Fruit fly (Drosophila melanogaster) whole organism, embryonic: Measurements from ENCODE around the gene CG8560.

ENCODE experiments used
- B-H2 ChIP-seq: fragments of 200-800 bp; sonication (Bioruptor generic); optimal IDR thresholded peaks from 2 replicates; lab custom pipeline; 2018; ENCODE audit warnings: missing biosample characterization, mild to moderate bottlenecking, missing genetic modification characterization
- Bgb ChIP-seq: fragments of 200-800 bp; sonication (Bioruptor generic); IDR thresholded peaks from 2 replicates; pipeline ENCODE4 v1.3.6; 2022; ENCODE audit warnings: missing biosample characterization, missing genetic modification characterization; ENCODE audit not compliant: partially characterized antibody
- C15 ChIP-seq: fragments of 200-800 bp; sonication (Bioruptor generic); IDR thresholded peaks from 3 replicates; pipeline ENCODE4 v1.3.6; 2022; ENCODE audit warnings: missing biosample characterization, missing genetic modification characterization
- CG10321 ChIP-seq: fragments of 200-800 bp; sonication (Bioruptor generic); IDR thresholded peaks from 2 replicates; pipeline ENCODE4 v1.3.6; 2022; ENCODE audit warnings: missing biosample characterization, missing genetic modification characterization
- CG11085 ChIP-seq: fragments of 200-800 bp; sonication (Bioruptor generic); IDR thresholded peaks from 2 replicates; pipeline ENCODE4 v1.3.6; 2022; ENCODE audit warnings: missing biosample characterization, missing genetic modification characterization
- CG11723 ChIP-seq: fragments of 200-800 bp; sonication (Bioruptor generic); optimal IDR thresholded peaks from 2 replicates; lab custom pipeline; 2017; ENCODE audit warnings: missing biosample characterization, mild to moderate bottlenecking, missing genetic modification characterization
- CG12769 ChIP-seq: fragments of 200-800 bp; sonication (Bioruptor generic); optimal IDR thresholded peaks from 2 replicates; lab custom pipeline; 2019; ENCODE audit warnings: missing biosample characterization, mild to moderate bottlenecking, missing genetic modification characterization, moderate library complexity
- CG13296 ChIP-seq: fragments of 200-800 bp; sonication (Bioruptor generic); optimal IDR thresholded peaks from 3 replicates; lab custom pipeline; 2018; ENCODE audit warnings: missing biosample characterization, mild to moderate bottlenecking, missing genetic modification characterization
- CG17328 ChIP-seq: fragments of 200-800 bp; sonication (Bioruptor generic); IDR thresholded peaks from 2 replicates; pipeline ENCODE4 v1.3.6; 2022; ENCODE audit warnings: missing biosample characterization, missing genetic modification characterization
- CG18619 ChIP-seq: fragments of 200-800 bp; sonication (Bioruptor generic); optimal IDR thresholded peaks from 3 replicates; lab custom pipeline; 2017; ENCODE audit warnings: missing biosample characterization, mild to moderate bottlenecking, missing genetic modification characterization
- CG3065 ChIP-seq: fragments of 200-800 bp; sonication (Bioruptor generic); optimal IDR thresholded peaks from 2 replicates; lab custom pipeline; 2016; ENCODE audit warnings: missing biosample characterization, missing genetic modification characterization
- CG32772 ChIP-seq: fragments of 200-800 bp; sonication (Bioruptor generic); IDR thresholded peaks from 2 replicates; pipeline ENCODE4 v1.3.6; 2022; ENCODE audit warnings: missing biosample characterization, missing genetic modification characterization
- CG6854 ChIP-seq: fragments of 200-800 bp; sonication (Bioruptor generic); optimal IDR thresholded peaks from 3 replicates; lab custom pipeline; 2017; ENCODE audit warnings: missing biosample characterization, mild to moderate bottlenecking, missing genetic modification characterization
- CG7556 ChIP-seq: fragments of 200-800 bp; sonication (Bioruptor generic); optimal IDR thresholded peaks from 2 replicates; lab custom pipeline; 2017; ENCODE audit warnings: missing biosample characterization, mild to moderate bottlenecking, missing genetic modification characterization
- CG7928 ChIP-seq: fragments of 200-800 bp; sonication (Bioruptor generic); optimal IDR thresholded peaks from 2 replicates; lab custom pipeline; 2017; ENCODE audit warnings: missing biosample characterization, mild to moderate bottlenecking, missing genetic modification characterization
- CG7987 ChIP-seq: fragments of 200-800 bp; sonication (Bioruptor generic); optimal IDR thresholded peaks from 2 replicates; lab custom pipeline; 2018; ENCODE audit warnings: missing biosample characterization, mild to moderate bottlenecking, missing genetic modification characterization, moderate library complexity
- CG8478 ChIP-seq: fragments of >200 bp; optimal IDR thresholded peaks from 2 replicates; lab custom pipeline; 2018
- CG9817 ChIP-seq: fragments of 200-800 bp; sonication (Bioruptor generic); optimal IDR thresholded peaks from 2 replicates; lab custom pipeline; 2018; ENCODE audit warnings: missing biosample characterization, mild to moderate bottlenecking, missing genetic modification characterization, moderate library complexity
- D19B ChIP-seq: fragments of 200-800 bp; sonication (Bioruptor generic); optimal IDR thresholded peaks from 2 replicates; lab custom pipeline; 2017; ENCODE audit warnings: missing biosample characterization, mild to moderate bottlenecking, missing genetic modification characterization
- Doc2 ChIP-seq: fragments of 200-800 bp; sonication (Bioruptor generic); IDR thresholded peaks from 2 replicates; pipeline ENCODE4 v1.3.6; 2022; ENCODE audit warnings: missing biosample characterization, missing genetic modification characterization
- H15 ChIP-seq: fragments of 200-800 bp; sonication (Bioruptor generic); IDR thresholded peaks from 3 replicates; pipeline ENCODE4 v1.3.6; 2022; ENCODE audit warnings: missing biosample characterization, missing genetic modification characterization
- Lpt ChIP-seq: fragments of >200 bp; optimal IDR thresholded peaks from 2 replicates; lab custom pipeline; 2018; ENCODE audit warnings: missing biosample characterization, missing genetic modification characterization
- MESR4 ChIP-seq: fragments of 200-800 bp; sonication (Bioruptor generic); optimal IDR thresholded peaks from 2 replicates; lab custom pipeline; 2018; ENCODE audit warnings: missing biosample characterization, mild to moderate bottlenecking, missing genetic modification characterization, moderate library complexity
- MTF-1 ChIP-seq: fragments of 200-800 bp; sonication (Bioruptor generic); optimal IDR thresholded peaks from 2 replicates; lab custom pipeline; 2018; ENCODE audit warnings: missing biosample characterization, mild to moderate bottlenecking, missing genetic modification characterization, borderline replicate concordance
- Rx ChIP-seq: fragments of 200-800 bp; sonication (Bioruptor generic); IDR thresholded peaks from 2 replicates; pipeline ENCODE4 v1.3.6; 2022; ENCODE audit warnings: missing biosample characterization, missing genetic modification characterization
- Trl ChIP-seq, 3 experiments: fragments of >200 bp in 2 of 3; fragments of 200-800 bp in 1 of 3; sonication (Bioruptor generic) in 1 of 3; optimal IDR thresholded peaks; 2 replicates in 1 of 3; 3 replicates in 2 of 3; lab custom pipeline; 2016 to 2017; ENCODE audit warnings: missing biosample characterization in 1 of 3, missing genetic modification characterization in 1 of 3
- Xbp1 ChIP-seq: fragments of 200-800 bp; sonication (Bioruptor generic); optimal IDR thresholded peaks from 3 replicates; lab custom pipeline; 2016; ENCODE audit warnings: missing biosample characterization, mild to moderate bottlenecking, missing genetic modification characterization
- ara ChIP-seq: fragments of 200-800 bp; sonication (Bioruptor generic); IDR thresholded peaks from 2 replicates; pipeline ENCODE4 v1.3.6; 2022; ENCODE audit warnings: missing biosample characterization, missing genetic modification characterization
- bsh ChIP-seq, 2 experiments: fragments of 200-800 bp; sonication (Bioruptor generic); optimal IDR thresholded peaks; 2 replicates each; lab custom pipeline; 2017 to 2018; ENCODE audit warnings: mild to moderate bottlenecking in 2 of 2, missing biosample characterization in 2 of 2, missing genetic modification characterization in 2 of 2, moderate library complexity in 1 of 2
- ci ChIP-seq: fragments of 200-800 bp; sonication (Bioruptor generic); IDR thresholded peaks from 3 replicates; pipeline ENCODE4 v1.3.6; 2022; ENCODE audit warnings: missing biosample characterization, missing genetic modification characterization
- crp ChIP-seq, 2 experiments: fragments of 200-800 bp; sonication (Bioruptor generic); optimal IDR thresholded peaks; 2 replicates in 1 of 2; 3 replicates in 1 of 2; lab custom pipeline; 2017; ENCODE audit warnings: missing biosample characterization in 2 of 2, missing genetic modification characterization in 2 of 2, mild to moderate bottlenecking in 1 of 2, moderate library complexity in 1 of 2
- gsb ChIP-seq: fragments of 200-800 bp; sonication (Bioruptor generic); IDR thresholded peaks from 2 replicates; pipeline ENCODE4 v1.3.6; 2022; ENCODE audit warnings: missing biosample characterization, missing genetic modification characterization
- h ChIP-seq: fragments of >200 bp; optimal IDR thresholded peaks from 2 replicates; lab custom pipeline; 2017
- ind ChIP-seq: fragments of 200-800 bp; sonication (Bioruptor generic); optimal IDR thresholded peaks from 3 replicates; lab custom pipeline; 2016; ENCODE audit warnings: missing biosample characterization, missing genetic modification characterization
- inv ChIP-seq: fragments of 200-800 bp; sonication (Bioruptor generic); IDR thresholded peaks from 2 replicates; pipeline ENCODE4 v1.3.6; 2022; ENCODE audit warnings: missing biosample characterization, missing genetic modification characterization; ENCODE audit not compliant: partially characterized antibody
- knrl ChIP-seq: fragments of 200-800 bp; sonication (Bioruptor generic); IDR thresholded peaks from 3 replicates; pipeline ENCODE4 v1.3.6; 2022; ENCODE audit warnings: missing biosample characterization, missing genetic modification characterization; ENCODE audit not compliant: partially characterized antibody
- mam ChIP-seq: fragments of 200-800 bp; sonication (Bioruptor generic); optimal IDR thresholded peaks from 3 replicates; lab custom pipeline; 2016; ENCODE audit warnings: missing biosample characterization, missing genetic modification characterization
- p53 ChIP-seq: fragments of 200-800 bp; sonication (Bioruptor generic); optimal IDR thresholded peaks from 2 replicates; lab custom pipeline; 2016; ENCODE audit warnings: missing biosample characterization, missing genetic modification characterization
- prd ChIP-seq, 3 experiments: fragments of >200 bp in 2 of 3; fragments of 200-800 bp in 1 of 3; sonication (Bioruptor generic) in 1 of 3; optimal IDR thresholded peaks in 2 of 3; IDR thresholded peaks in 1 of 3; 2 replicates in 2 of 3; 3 replicates in 1 of 3; pipeline versions ENCODE4 v1.3.6 to Lab custom; 2017 to 2022; ENCODE audit warnings: missing biosample characterization in 1 of 3, missing genetic modification characterization in 1 of 3
- seq ChIP-seq: fragments of 200-800 bp; sonication (Bioruptor generic); IDR thresholded peaks from 2 replicates; pipeline ENCODE4 v1.3.6; 2022; ENCODE audit warnings: missing biosample characterization, missing genetic modification characterization
- sr ChIP-seq: fragments of 200-800 bp; sonication (Bioruptor generic); IDR thresholded peaks from 3 replicates; pipeline ENCODE4 v1.3.6; 2022; ENCODE audit warnings: missing biosample characterization, missing genetic modification characterization
- tna ChIP-seq: fragments of 200-800 bp; sonication (Bioruptor generic); IDR thresholded peaks from 2 replicates; pipeline ENCODE4 v1.3.6; 2022; ENCODE audit warnings: missing biosample characterization, missing genetic modification characterization; ENCODE audit not compliant: partially characterized antibody
- toy ChIP-seq: fragments of 200-800 bp; sonication (Bioruptor generic); IDR thresholded peaks from 2 replicates; pipeline ENCODE4 v1.3.6; 2022; ENCODE audit warnings: missing biosample characterization, missing genetic modification characterization
- unc-4 ChIP-seq: fragments of 200-800 bp; sonication (Bioruptor generic); IDR thresholded peaks from 2 replicates; pipeline ENCODE4 v1.3.6; 2022; ENCODE audit warnings: missing biosample characterization, missing genetic modification characterization; ENCODE audit not compliant: partially characterized antibody
- unpg ChIP-seq: fragments of 200-800 bp; sonication (Bioruptor generic); optimal IDR thresholded peaks from 3 replicates; lab custom pipeline; 2018; ENCODE audit warnings: missing biosample characterization, mild to moderate bottlenecking, missing genetic modification characterization, moderate library complexity
- usp ChIP-seq: fragments of >200 bp; optimal IDR thresholded peaks from 2 replicates; lab custom pipeline; 2017; ENCODE audit warnings: missing biosample characterization, missing genetic modification characterization
- zen2 ChIP-seq: fragments of 200-800 bp; sonication (Bioruptor generic); IDR thresholded peaks from 3 replicates; pipeline ENCODE4 v1.3.6; 2022; ENCODE audit warnings: missing biosample characterization, missing genetic modification characterization; ENCODE audit not compliant: partially characterized antibody

CG8560 gene

dm6 chr3L:7434715-7435653 is 31.0 kb upstream of the CG8560 start, which contains the start of gene Rac2 (continued):
- no peak for TF ChIP-seq crp (GFP tag; optimal IDR thresholded peaks at IDR 0.05; lab: Kevin White, UChicago)
- TF ChIP-seq B-H2, result peak; percentile 9

dm6 chr3L:7434198-7434597 is 30.2 kb upstream of the CG8560 start:
- no peak for TF ChIP-seq MESR4
- TF ChIP-seq CG7556 (GFP tag; lab: Kevin White, UChicago), result no peak
- TF ChIP-seq unpg (GFP tag; lab: Kevin White, UChicago), result no peak
- TF ChIP-seq usp (GFP tag; lab: Kevin White, UChicago), result no peak
- no peak for TF ChIP-seq gsb (GFP tag; lab: Robert Waterston, UW)
- TF ChIP-seq MTF-1 (GFP tag; lab: Kevin White, UChicago), result no peak
- TF ChIP-seq CG12769, result peak; percentile 4
- no peak for TF ChIP-seq mam (GFP tag; lab: Kevin White, UChicago)
- TF ChIP-seq tna (GFP tag; lab: Robert Waterston, UW), result no peak
- no peak for TF ChIP-seq ind (GFP tag; lab: Kevin White, UChicago)
- peak; percentile 23 for TF ChIP-seq D19B
- TF ChIP-seq Rx, result no peak
- TF ChIP-seq Doc2 (GFP tag; lab: Robert Waterston, UW), result no peak
- TF ChIP-seq sr (GFP tag; lab: Robert Waterston, UW), result no peak
- TF ChIP-seq knrl, result no peak
- no peak for TF ChIP-seq CG3065 (GFP tag; lab: Kevin White, UChicago)
- TF ChIP-seq CG8478 (lab: Kevin White, UChicago), result peak; percentile 22
- no peak for TF ChIP-seq ara
- no peak for TF ChIP-seq CG17328 (GFP tag; lab: Robert Waterston, UW)
- no peak for TF ChIP-seq H15
- TF ChIP-seq Bgb (GFP tag; lab: Robert Waterston, UW), result no peak
- no peak for TF ChIP-seq Xbp1
- no peak for TF ChIP-seq prd (optimal IDR thresholded peaks at IDR 0.05; lab: Kevin White, UChicago)
- no peak for TF ChIP-seq prd (GFP tag; IDR thresholded peaks at IDR 0.05; lab: Robert Waterston, UW)
- no peak for TF ChIP-seq CG11723
- no peak for TF ChIP-seq CG18619
- TF ChIP-seq CG6854 (GFP tag; lab: Kevin White, UChicago), result no peak
- 0 out of 3 replicates have a peak, but pooled peaks have one; percentile 51 for TF ChIP-seq zen2 (GFP tag; lab: Robert Waterston, UW)
- no peak for TF ChIP-seq CG7928
- no peak for TF ChIP-seq CG10321 (GFP tag; lab: Robert Waterston, UW)
- no peak for TF ChIP-seq inv (GFP tag; lab: Robert Waterston, UW)
- TF ChIP-seq Lpt (GFP tag; lab: Kevin White, UChicago), result no peak
- no peak for TF ChIP-seq seq (GFP tag; lab: Robert Waterston, UW)
- TF ChIP-seq CG11085 (GFP tag; lab: Robert Waterston, UW), result no peak
- TF ChIP-seq Trl (optimal IDR thresholded peaks at IDR 0.05; lab: Kevin White, UChicago), result no peak
- TF ChIP-seq Trl (GFP tag; optimal IDR thresholded peaks at IDR 0.05; lab: Kevin White, UChicago), result no peak
- TF ChIP-seq ci (GFP tag; lab: Robert Waterston, UW), result peak; percentile 43; the same call in 1 of the 3 replicates
- no peak for TF ChIP-seq CG13296 (GFP tag; lab: Kevin White, UChicago)
- no peak for TF ChIP-seq C15 (GFP tag; lab: Robert Waterston, UW)
- no peak for TF ChIP-seq CG9817 (tag; lab: Kevin White, UChicago)
- TF ChIP-seq unc-4 (GFP tag; lab: Robert Waterston, UW), result no peak
- TF ChIP-seq h (lab: Kevin White, UChicago), result no peak
- no peak for TF ChIP-seq bsh (GFP tag; optimal IDR thresholded peaks at IDR 0.05; lab: Kevin White, UChicago)
- TF ChIP-seq toy (GFP tag; lab: Robert Waterston, UW), result no peak
- no peak for TF ChIP-seq p53 (GFP tag; lab: Kevin White, UChicago)
- no peak for TF ChIP-seq CG32772 (GFP tag; lab: Robert Waterston, UW)
- no peak for TF ChIP-seq CG7987 (GFP tag; lab: Kevin White, UChicago)
